Fruit fly (Drosophila melanogaster) whole organism, embryonic: ENCODE measurements around the gene Cdk1.
A peak's percentile ranks its signal among the peaks of the same experiment; 100 is the strongest.

Experiments used
- Abd-B ChIP-seq: fragments of 200-800 bp; sonication (Bioruptor generic); optimal IDR thresholded peaks from 2 replicates; lab custom pipeline; 2018; ENCODE audit warnings: missing biosample characterization, mild to moderate bottlenecking, missing genetic modification characterization, moderate library complexity
- Ada2b ChIP-seq: fragments of 200-800 bp; sonication (Bioruptor generic); IDR thresholded peaks from 2 replicates; pipeline ENCODE4 v1.3.6; 2022; ENCODE audit warnings: missing biosample characterization, missing genetic modification characterization
- Antp ChIP-seq: fragments of 200-800 bp; sonication (Bioruptor generic); optimal IDR thresholded peaks from 3 replicates; lab custom pipeline; 2016; ENCODE audit warnings: missing biosample characterization, missing genetic modification characterization
- Atf-2 ChIP-seq: fragments of 200-800 bp; sonication (Bioruptor generic); optimal IDR thresholded peaks from 2 replicates; lab custom pipeline; 2016; ENCODE audit warnings: missing biosample characterization, missing genetic modification characterization
- CG10366 ChIP-seq: fragments of 200-800 bp; sonication (Bioruptor generic); IDR thresholded peaks from 2 replicates; pipeline ENCODE4 v1.3.6; 2022; ENCODE audit warnings: missing biosample characterization, missing genetic modification characterization
- CG12299 ChIP-seq: fragments of 200-800 bp; sonication (Bioruptor generic); optimal IDR thresholded peaks from 2 replicates; lab custom pipeline; 2018; ENCODE audit warnings: missing biosample characterization, mild to moderate bottlenecking, missing genetic modification characterization
- CG13287 ChIP-seq: fragments of 200-800 bp; sonication (Bioruptor generic); IDR thresholded peaks from 2 replicates; pipeline ENCODE4 v1.3.6; 2022; ENCODE audit warnings: missing biosample characterization, missing genetic modification characterization; ENCODE audit not compliant: partially characterized antibody
- CG3281 ChIP-seq: fragments of 200-800 bp; sonication (Bioruptor generic); optimal IDR thresholded peaks from 3 replicates; lab custom pipeline; 2017; ENCODE audit warnings: missing biosample characterization, mild to moderate bottlenecking, missing genetic modification characterization
- CG5245 ChIP-seq: fragments of 200-800 bp; sonication (Bioruptor generic); optimal IDR thresholded peaks from 3 replicates; lab custom pipeline; 2016; ENCODE audit warnings: missing biosample characterization, missing genetic modification characterization
- CG6254 ChIP-seq: fragments of 200-800 bp; sonication (Bioruptor generic); optimal IDR thresholded peaks from 3 replicates; lab custom pipeline; 2017; ENCODE audit warnings: mild to moderate bottlenecking, missing biosample characterization, missing genetic modification reagents, missing genetic modification characterization
- CG7372 ChIP-seq: fragments of 200-800 bp; sonication (Bioruptor generic); IDR thresholded peaks from 2 replicates; pipeline ENCODE4 v1.3.6; 2022; ENCODE audit warnings: missing biosample characterization, missing genetic modification characterization
- CG8359 ChIP-seq: fragments of 200-800 bp; sonication (Bioruptor generic); optimal IDR thresholded peaks from 2 replicates; lab custom pipeline; 2017; ENCODE audit warnings: missing biosample characterization, mild to moderate bottlenecking, missing genetic modification characterization, borderline replicate concordance
- CG8388 ChIP-seq: fragments of 200-800 bp; sonication (Bioruptor generic); optimal IDR thresholded peaks from 2 replicates; lab custom pipeline; 2019; ENCODE audit warnings: missing biosample characterization, mild to moderate bottlenecking, missing genetic modification characterization, moderate library complexity
- CG9609 ChIP-seq: fragments of 200-800 bp; sonication (Bioruptor generic); optimal IDR thresholded peaks from 3 replicates; lab custom pipeline; 2016; ENCODE audit warnings: missing biosample characterization, missing genetic modification characterization
- D ChIP-seq, 2 experiments: fragments of 200-800 bp in 1 of 2; fragments of >200 bp in 1 of 2; sonication (Bioruptor generic) in 1 of 2; optimal IDR thresholded peaks; 2 replicates in 1 of 2; 3 replicates in 1 of 2; lab custom pipeline; 2017; ENCODE audit warnings: mild to moderate bottlenecking in 1 of 2, missing biosample characterization in 1 of 2, missing genetic modification characterization in 1 of 2, missing genetic modification reagents in 1 of 2
- Dip2 ChIP-seq: fragments of 200-800 bp; sonication (Bioruptor generic); IDR thresholded peaks from 2 replicates; pipeline ENCODE4 v1.3.6; 2022; ENCODE audit warnings: missing biosample characterization, missing genetic modification characterization
- Gsc ChIP-seq: fragments of 200-800 bp; sonication (Bioruptor generic); IDR thresholded peaks from 2 replicates; pipeline ENCODE4 v1.3.6; 2022; ENCODE audit warnings: missing biosample characterization, missing genetic modification characterization
- H2.0 ChIP-seq: fragments of 200-800 bp; sonication (Bioruptor generic); IDR thresholded peaks from 2 replicates; pipeline ENCODE4 v1.3.6; 2022; ENCODE audit warnings: missing biosample characterization, missing genetic modification characterization
- HmgD ChIP-seq: fragments of 200-800 bp; sonication (Bioruptor generic); optimal IDR thresholded peaks from 3 replicates; lab custom pipeline; 2016; ENCODE audit warnings: missing biosample characterization, missing genetic modification characterization
- Hsf ChIP-seq: fragments of 200-800 bp; sonication (Bioruptor generic); optimal IDR thresholded peaks from 3 replicates; lab custom pipeline; 2016; ENCODE audit warnings: missing biosample characterization, missing genetic modification characterization
- Jarid2 ChIP-seq: fragments of 200-800 bp; sonication (Bioruptor generic); optimal IDR thresholded peaks from 3 replicates; lab custom pipeline; 2017; ENCODE audit warnings: mild to moderate bottlenecking, missing biosample characterization, missing genetic modification reagents, missing genetic modification characterization
- NC2α ChIP-seq: fragments of 200-800 bp; sonication (Bioruptor generic); optimal IDR thresholded peaks from 2 replicates; lab custom pipeline; 2016; ENCODE audit warnings: missing biosample characterization, missing genetic modification characterization
- NC2β ChIP-seq: fragments of 200-800 bp; sonication (Bioruptor generic); optimal IDR thresholded peaks from 2 replicates; lab custom pipeline; 2016; ENCODE audit warnings: missing biosample characterization, missing genetic modification characterization
- Optix ChIP-seq: fragments of 200-800 bp; sonication (Bioruptor generic); IDR thresholded peaks from 3 replicates; pipeline ENCODE4 v1.3.6; 2022; ENCODE audit warnings: missing biosample characterization, missing genetic modification characterization
- Sox102F ChIP-seq: fragments of 200-800 bp; sonication (Bioruptor generic); optimal IDR thresholded peaks from 2 replicates; lab custom pipeline; 2018; ENCODE audit warnings: missing biosample characterization, mild to moderate bottlenecking, missing genetic modification characterization, moderate library complexity
- abd-A ChIP-seq: fragments of 200-800 bp; sonication (Bioruptor generic); optimal IDR thresholded peaks from 3 replicates; lab custom pipeline; 2019; ENCODE audit warnings: missing biosample characterization, mild to moderate bottlenecking, missing genetic modification characterization, moderate library complexity
- chn ChIP-seq: fragments of 200-800 bp; sonication (Bioruptor generic); optimal IDR thresholded peaks from 2 replicates; lab custom pipeline; 2016; ENCODE audit warnings: missing biosample characterization, missing genetic modification characterization
- croc ChIP-seq: fragments of 200-800 bp; sonication (Bioruptor generic); conservative IDR thresholded peaks from 3 replicates; pipeline ENCODE4 v1.3.6; 2022; ENCODE audit warnings: missing biosample characterization, missing genetic modification characterization
- crol ChIP-seq: fragments of 200-800 bp; sonication (Bioruptor generic); IDR thresholded peaks from 2 replicates; pipeline ENCODE4 v1.3.6; 2022; ENCODE audit warnings: missing biosample characterization, missing genetic modification characterization
- dati ChIP-seq: fragments of 200-800 bp; sonication (Bioruptor generic); IDR thresholded peaks from 2 replicates; pipeline ENCODE4 v1.3.6; 2022; ENCODE audit warnings: missing biosample characterization, missing genetic modification characterization
- emc ChIP-seq: fragments of 200-800 bp; sonication (Bioruptor generic); optimal IDR thresholded peaks from 2 replicates; lab custom pipeline; 2016; ENCODE audit warnings: missing biosample characterization, missing genetic modification characterization
- esg ChIP-seq: fragments of 200-800 bp; sonication (Bioruptor generic); conservative IDR thresholded peaks from 2 replicates; pipeline ENCODE4 v1.3.6; 2022; ENCODE audit warnings: missing biosample characterization, missing genetic modification characterization
- eve ChIP-seq, 2 experiments: fragments of >200 bp; optimal IDR thresholded peaks; 2 replicates each; lab custom pipeline; 2017; ENCODE audit warnings: missing biosample characterization in 2 of 2, missing genetic modification characterization in 2 of 2
- fd102C ChIP-seq: fragments of 200-800 bp; sonication (Bioruptor generic); optimal IDR thresholded peaks from 2 replicates; lab custom pipeline; 2018; ENCODE audit warnings: missing biosample characterization, mild to moderate bottlenecking, missing genetic modification characterization, moderate library complexity
- fru ChIP-seq: fragments of >200 bp; optimal IDR thresholded peaks from 2 replicates; lab custom pipeline; 2017
- grn ChIP-seq: fragments of 200-800 bp; sonication (Bioruptor generic); optimal IDR thresholded peaks from 3 replicates; lab custom pipeline; 2017; ENCODE audit warnings: missing biosample characterization, missing genetic modification characterization
- gsb-n ChIP-seq: fragments of 200-800 bp; sonication (Bioruptor generic); optimal IDR thresholded peaks from 3 replicates; lab custom pipeline; 2018; ENCODE audit warnings: missing biosample characterization, mild to moderate bottlenecking, missing genetic modification characterization
- her ChIP-seq: fragments of 200-800 bp; sonication (Bioruptor generic); optimal IDR thresholded peaks from 2 replicates; lab custom pipeline; 2016; ENCODE audit warnings: missing biosample characterization, missing genetic modification characterization
- ind ChIP-seq: fragments of 200-800 bp; sonication (Bioruptor generic); optimal IDR thresholded peaks from 3 replicates; lab custom pipeline; 2016; ENCODE audit warnings: missing biosample characterization, missing genetic modification characterization
- pb ChIP-seq: fragments of 200-800 bp; sonication (Bioruptor generic); optimal IDR thresholded peaks from 3 replicates; lab custom pipeline; 2016; ENCODE audit warnings: missing biosample characterization, missing genetic modification characterization
- pfk ChIP-seq: fragments of 200-800 bp; sonication (Bioruptor generic); optimal IDR thresholded peaks from 2 replicates; lab custom pipeline; 2018; ENCODE audit warnings: missing biosample characterization, mild to moderate bottlenecking, missing genetic modification characterization, moderate library complexity
- pita ChIP-seq: fragments of 200-800 bp; sonication (Bioruptor generic); optimal IDR thresholded peaks from 2 replicates; lab custom pipeline; 2017; ENCODE audit warnings: missing biosample characterization, mild to moderate bottlenecking, missing genetic modification characterization
- prd ChIP-seq, 3 experiments: fragments of >200 bp in 2 of 3; fragments of 200-800 bp in 1 of 3; sonication (Bioruptor generic) in 1 of 3; optimal IDR thresholded peaks in 2 of 3; IDR thresholded peaks in 1 of 3; 2 replicates in 2 of 3; 3 replicates in 1 of 3; pipeline versions ENCODE4 v1.3.6 to Lab custom; 2017 to 2022; ENCODE audit warnings: missing biosample characterization in 1 of 3, missing genetic modification characterization in 1 of 3
- pum ChIP-seq: fragments of 200-800 bp; sonication (Bioruptor generic); optimal IDR thresholded peaks from 2 replicates; lab custom pipeline; 2016; ENCODE audit warnings: missing biosample characterization, missing genetic modification characterization
- tna ChIP-seq: fragments of 200-800 bp; sonication (Bioruptor generic); IDR thresholded peaks from 2 replicates; pipeline ENCODE4 v1.3.6; 2022; ENCODE audit warnings: missing biosample characterization, missing genetic modification characterization; ENCODE audit not compliant: partially characterized antibody
- trh ChIP-seq: fragments of 200-800 bp; sonication (Bioruptor generic); optimal IDR thresholded peaks from 2 replicates; lab custom pipeline; 2016; ENCODE audit warnings: missing biosample characterization, missing genetic modification characterization
- z ChIP-seq: fragments of 200-800 bp; sonication (Bioruptor generic); IDR thresholded peaks from 3 replicates; pipeline ENCODE4 v1.3.6; 2022; ENCODE audit warnings: missing biosample characterization, missing genetic modification characterization
- zfh1 ChIP-seq: fragments of 200-800 bp; sonication (Bioruptor generic); IDR thresholded peaks from 3 replicates; pipeline ENCODE4 v1.3.6; 2022; ENCODE audit warnings: missing biosample characterization, missing genetic modification characterization
- zfh2 ChIP-seq: fragments of 200-800 bp; sonication (Bioruptor generic); optimal IDR thresholded peaks from 2 replicates; lab custom pipeline; 2016; ENCODE audit warnings: missing biosample characterization, missing genetic modification characterization

The Cdk1 gene

dm6 chr2L:10413251-10414127 lies 27.4 kb upstream of the Cdk1 start, which contains the start of the genes CG5355 and Klp31E (continued):
- TF ChIP-seq abd-A (tag; lab: Kevin White, UChicago) = no peak
- peak; percentile 37 for TF ChIP-seq CG9609 (GFP tag; lab: Kevin White, UChicago)
- peak; percentile 58 for TF ChIP-seq pum (GFP tag; lab: Kevin White, UChicago)
- TF ChIP-seq Hsf (GFP tag; lab: Kevin White, UChicago) = peak; percentile 65
- TF ChIP-seq emc (GFP tag; lab: Kevin White, UChicago) = no peak
- no peak for TF ChIP-seq D (optimal IDR thresholded peaks at IDR 0.05; lab: Kevin White, UChicago)
- peak; percentile 66 for TF ChIP-seq D (GFP tag; optimal IDR thresholded peaks at IDR 0.05; lab: Kevin White, UChicago)
- no peak for TF ChIP-seq CG6254 (GFP tag; lab: Kevin White, UChicago)
- no peak for TF ChIP-seq dati (GFP tag; lab: Robert Waterston, UW)
- peak; percentile 57; the same call in 2 of the 3 replicates for TF ChIP-seq zfh1 (GFP tag; lab: Robert Waterston, UW)
- TF ChIP-seq HmgD (GFP tag; lab: Kevin White, UChicago) = peak; percentile 56
- no peak for TF ChIP-seq eve (GFP tag; optimal IDR thresholded peaks at IDR 0.05; lab: Kevin White, UChicago)
- peak; percentile 56 for TF ChIP-seq zfh2 (GFP tag; lab: Kevin White, UChicago)
- TF ChIP-seq CG5245 (GFP tag; lab: Kevin White, UChicago) = no peak
- no peak for TF ChIP-seq CG7372 (GFP tag; lab: Robert Waterston, UW)
- no peak for TF ChIP-seq grn (GFP tag; lab: Kevin White, UChicago)
- TF ChIP-seq Ada2b (GFP tag; lab: Robert Waterston, UW) = 0 out of 2 replicates have a peak, but pooled peaks have one; percentile 7
- no peak for TF ChIP-seq Optix (GFP tag; lab: Robert Waterston, UW)
- peak; percentile 75 for TF ChIP-seq CG13287 (GFP tag; lab: Robert Waterston, UW)
- TF ChIP-seq Atf-2 (GFP tag; lab: Kevin White, UChicago) = peak; percentile 45
- no peak for TF ChIP-seq NC2α (GFP tag; lab: Kevin White, UChicago)
- peak; percentile 31 for TF ChIP-seq H2.0 (GFP tag; lab: Robert Waterston, UW)
- no peak for TF ChIP-seq Abd-B
- TF ChIP-seq CG10366 (GFP tag; lab: Robert Waterston, UW) = no peak
- TF ChIP-seq trh (GFP tag; lab: Kevin White, UChicago) = peak; percentile 13
- TF ChIP-seq NC2β (GFP tag; lab: Kevin White, UChicago) = no peak
- TF ChIP-seq Sox102F (GFP tag; lab: Kevin White, UChicago) = no peak
- peak; percentile 64 for TF ChIP-seq CG3281 (GFP tag; lab: Kevin White, UChicago)
- peak; percentile 41 for TF ChIP-seq pfk
- TF ChIP-seq Antp (GFP tag; lab: Kevin White, UChicago) = peak; percentile 40
- no peak for TF ChIP-seq Gsc (GFP tag; lab: Robert Waterston, UW)
- peak; percentile 64 for TF ChIP-seq CG8388 (GFP tag; lab: Kevin White, UChicago)
- TF ChIP-seq ind (GFP tag; lab: Kevin White, UChicago) = peak; percentile 55
- TF ChIP-seq prd (optimal IDR thresholded peaks at IDR 0.05; lab: Kevin White, UChicago) = no peak
- TF ChIP-seq prd (GFP tag; IDR thresholded peaks at IDR 0.05; lab: Robert Waterston, UW) = peak; percentile 73
- TF ChIP-seq fru (lab: Kevin White, UChicago) = no peak
- no peak for TF ChIP-seq tna (GFP tag; lab: Robert Waterston, UW)
- TF ChIP-seq esg (GFP tag; lab: Robert Waterston, UW) = peak; percentile 58
- no peak for TF ChIP-seq Dip2 (GFP tag; lab: Robert Waterston, UW)
- TF ChIP-seq Jarid2 (GFP tag; lab: Kevin White, UChicago) = no peak
- peak; percentile 38 for TF ChIP-seq croc
- peak; percentile 14 for TF ChIP-seq CG8359 (GFP tag; lab: Kevin White, UChicago)
- TF ChIP-seq pita = no peak
- TF ChIP-seq fd102C (GFP tag; lab: Kevin White, UChicago) = no peak
- peak; percentile 27 for TF ChIP-seq CG12299 (tag; lab: Kevin White, UChicago)
- TF ChIP-seq chn = peak; percentile 41
- TF ChIP-seq z (GFP tag; lab: Robert Waterston, UW) = no peak
- TF ChIP-seq pb (GFP tag; lab: Kevin White, UChicago) = peak; percentile 10
- no peak for TF ChIP-seq gsb-n (tag; lab: Kevin White, UChicago)
- TF ChIP-seq crol (GFP tag; lab: Robert Waterston, UW) = no peak
- TF ChIP-seq her (GFP tag; lab: Kevin White, UChicago) = no peak
